Worm (Caenorhabditis elegans): ENCODE measurements around the gene lat-2.

lat-2 gene

DNA sequence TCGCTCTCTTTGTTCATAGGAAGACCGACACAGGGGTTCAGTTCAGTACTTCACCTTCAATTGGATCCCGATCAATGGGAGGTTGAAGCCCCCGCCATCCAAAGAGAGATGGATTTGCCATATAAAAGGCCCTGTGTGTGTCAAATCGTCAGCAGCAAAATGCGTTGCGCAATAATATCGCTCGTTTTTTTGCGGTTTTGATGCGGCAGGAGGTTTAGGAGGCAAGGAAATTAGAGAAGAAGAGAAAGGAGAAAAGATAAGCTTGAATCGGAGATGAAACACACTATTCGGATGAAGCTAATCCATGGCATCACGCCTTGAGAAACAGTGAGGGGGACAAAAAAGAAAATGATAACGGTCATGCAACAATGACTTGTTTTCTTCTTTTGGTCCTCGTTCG, 35.6 kb downstream of the lat-2 start:
- TF ChIP-seq F37B4.10 (GFP tag; IDR thresholded peaks at IDR 0.05) (no peak), Y67H2A.10 (GFP tag; conservative IDR thresholded peaks at IDR 0.05) (no peak), F39B2.1 (GFP tag; IDR thresholded peaks at IDR 0.05) (no peak), F55B11.4 (tag; optimal IDR thresholded peaks at IDR 0.05; ENCODE audit: borderline replicate concordance, insufficient read depth) (no peak), madf-3 (GFP tag; IDR thresholded peaks at IDR 0.05) (no peak), sdz-38 (tag; optimal IDR thresholded peaks at IDR 0.05) (no peak), egl-18 (GFP tag; IDR thresholded peaks at IDR 0.05) (no peak), F49E8.2 (tag; optimal IDR thresholded peaks at IDR 0.05; ENCODE audit: insufficient read depth) (no peak), snpc-1.1 (tag; optimal IDR thresholded peaks at IDR 0.05; ENCODE audit: insufficient read depth) (no peak), efl-1 (GFP tag; optimal IDR thresholded peaks at IDR 0.05) (no peak), cebp-2 (GFP tag; IDR thresholded peaks at IDR 0.05) (no peak)

DNA sequence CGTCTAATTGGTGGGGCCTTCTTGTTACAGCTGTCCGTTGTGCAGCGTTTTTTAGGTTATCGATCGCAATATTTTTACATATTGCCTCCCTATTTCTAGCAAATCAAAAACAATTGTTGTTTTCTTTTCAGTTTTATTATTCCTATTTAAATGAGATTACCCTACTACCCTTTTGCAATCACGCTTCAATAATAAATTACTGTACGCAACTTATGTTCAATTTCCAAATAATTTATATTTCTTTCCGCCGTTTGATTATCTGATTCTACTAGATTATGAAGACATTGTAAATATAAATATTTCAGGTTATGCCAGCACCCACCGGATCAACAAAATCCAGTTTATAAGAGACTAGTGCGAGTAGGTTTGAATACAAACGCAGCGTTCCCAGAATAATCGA, 46.5 kb downstream of the lat-2 start, which contains the start of gene ZK430.5:
Gene ZK430.5, plus strand, starts transcription at position 301 of the 400 bp plus-strand sequence.
- TF ChIP-seq snpc-4 (GFP tag; optimal IDR thresholded peaks at IDR 0.05) (no peak), snpc-4 (tag; optimal IDR thresholded peaks at IDR 0.05) (no peak), D2030.7 (GFP tag; IDR thresholded peaks at IDR 0.05) (no peak), repo-1 (tag; optimal IDR thresholded peaks at IDR 0.05) (no peak), nhr-120 (GFP tag; IDR thresholded peaks at IDR 0.05) (no peak), tbx-9 (tag; optimal IDR thresholded peaks at IDR 0.05; ENCODE audit: borderline replicate concordance) (no peak), sptf-2 (GFP tag; optimal IDR thresholded peaks at IDR 0.05) (no peak), F57C9.4 (tag; optimal IDR thresholded peaks at IDR 0.05) (no peak), unc-62 (GFP tag; optimal IDR thresholded peaks at IDR 0.05) (no peak), madf-10 (tag; optimal IDR thresholded peaks at IDR 0.05) (no peak), lin-26 (GFP tag; IDR thresholded peaks at IDR 0.05) (no peak), Y67H2A.10 (GFP tag; conservative IDR thresholded peaks at IDR 0.05) (no peak), madf-3 (GFP tag; IDR thresholded peaks at IDR 0.05) (no peak), mxl-1 (tag; optimal IDR thresholded peaks at IDR 0.05) (no peak), ceh-79 (tag; optimal IDR thresholded peaks at IDR 0.05) (no peak), nfyb-1 (GFP tag; IDR thresholded peaks at IDR 0.05) (no peak), sdz-38 (tag; optimal IDR thresholded peaks at IDR 0.05) (no peak), mel-28 (tag; optimal IDR thresholded peaks at IDR 0.05; ENCODE audit: borderline replicate concordance) (no peak), Y53G8AR.9 (GFP tag; conservative IDR thresholded peaks at IDR 0.05) (no peak), unc-130 (GFP tag; optimal IDR thresholded peaks at IDR 0.05) (no peak)

DNA sequence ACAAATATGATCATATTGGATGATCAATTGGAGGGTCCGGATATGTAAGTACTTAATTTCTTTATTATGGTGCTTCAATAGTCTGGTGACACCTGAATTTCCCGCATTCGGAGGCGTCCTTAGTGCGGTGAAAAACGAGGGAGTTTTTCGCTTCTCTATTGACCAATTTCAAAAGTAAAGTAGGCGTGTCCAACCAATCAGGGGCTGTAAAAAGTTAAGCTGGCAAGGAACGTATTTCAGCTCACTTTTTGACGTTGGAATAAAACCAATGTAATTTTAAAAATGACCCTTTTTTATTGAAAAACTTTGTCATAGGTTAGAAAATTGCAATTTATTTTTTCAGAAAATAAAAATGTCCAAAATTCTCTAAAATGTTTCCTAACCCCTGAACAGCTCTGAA, 50.8 kb downstream of the lat-2 start:
- peak; percentile 63; the same call in 1 of the 2 replicates for TF ChIP-seq nfyb-1 (GFP tag; IDR thresholded peaks at IDR 0.05)
- no peak for TF ChIP-seq F57C9.4 (tag; optimal IDR thresholded peaks at IDR 0.05)
- TF ChIP-seq ceh-40 (GFP tag; IDR thresholded peaks at IDR 0.05), result no peak
- no peak for TF ChIP-seq egl-18 (GFP tag; IDR thresholded peaks at IDR 0.05)
- TF ChIP-seq snpc-3.4 (tag; optimal IDR thresholded peaks at IDR 0.05), result no peak
- TF ChIP-seq hmg-20 (GFP tag; IDR thresholded peaks at IDR 0.05), result no peak

DNA sequence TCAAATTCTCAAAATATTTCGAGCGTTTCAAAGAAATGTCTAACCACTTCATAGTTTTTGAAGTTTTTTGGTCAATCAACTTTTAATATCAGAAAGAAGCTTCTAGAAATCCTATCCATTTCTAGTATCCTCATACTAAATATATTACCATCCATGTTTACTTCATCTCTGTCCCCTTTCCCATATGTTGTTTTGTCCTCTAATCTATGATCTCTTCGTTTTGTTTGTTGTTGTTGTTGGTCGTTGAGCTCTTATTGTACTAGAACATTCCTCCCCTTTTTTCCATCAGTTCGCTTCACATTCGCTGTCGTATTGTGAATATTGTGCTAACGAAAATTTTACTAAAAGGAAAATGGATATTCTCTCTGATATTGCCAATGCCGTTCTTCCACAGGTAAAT, 58.5 kb downstream of the lat-2 start, which contains the start of gene sod-5:
Gene sod-5, plus strand, starts transcription at position 301 of the 400 bp plus-strand sequence.
- TF ChIP-seq nhr-120 (GFP tag; IDR thresholded peaks at IDR 0.05) (no peak), Y56A3A.18 (GFP tag; IDR thresholded peaks at IDR 0.05) (no peak), snpc-1.3 (tag; optimal IDR thresholded peaks at IDR 0.05; ENCODE audit: insufficient read depth) (no peak), snpc-1.1 (tag; optimal IDR thresholded peaks at IDR 0.05; ENCODE audit: insufficient read depth) (no peak), nhr-179 (tag; optimal IDR thresholded peaks at IDR 0.05) (no peak), ztf-26 (tag; optimal IDR thresholded peaks at IDR 0.05) (no peak), F49E8.2 (tag; optimal IDR thresholded peaks at IDR 0.05; ENCODE audit: insufficient read depth) (no peak), nhr-27 (tag; optimal IDR thresholded peaks at IDR 0.05) (no peak)

Data from whole organism, young adult.